Worm (Caenorhabditis elegans): ENCODE results near the gene W07A12.8.

Gene W07A12.8

ce11 chrII:9170851-9171250 is 5.2 kb upstream of the W07A12.8 start:
- TF ChIP-seq aly-2 (tag; optimal IDR thresholded peaks at IDR 0.05) (no peak), snpc-4 (tag; optimal IDR thresholded peaks at IDR 0.05) (no peak), sox-4 (tag; optimal IDR thresholded peaks at IDR 0.05) (no peak), efl-1 (optimal IDR thresholded peaks at IDR 0.05) (no peak), efl-1 (GFP tag; optimal IDR thresholded peaks at IDR 0.05 in 1 of 2) (no peak), nhr-71 (tag; optimal IDR thresholded peaks at IDR 0.05) (no peak), lin-15B (tag; optimal IDR thresholded peaks at IDR 0.05) (no peak), fkh-4 (tag; optimal IDR thresholded peaks at IDR 0.05; ENCODE audit: borderline replicate concordance) (no peak), irx-1 (tag; optimal IDR thresholded peaks at IDR 0.05) (no peak), aha-1 (tag; optimal IDR thresholded peaks at IDR 0.05) (no peak), tbx-2 (tag; optimal IDR thresholded peaks at IDR 0.05) (no peak), nhr-11 (tag; optimal IDR thresholded peaks at IDR 0.05) (no peak), nhr-76 (tag; optimal IDR thresholded peaks at IDR 0.05) (no peak), lin-13 (GFP tag; optimal IDR thresholded peaks at IDR 0.05) (no peak), nhr-85 (tag) (no peak), unc-86 (tag; optimal IDR thresholded peaks at IDR 0.05) (no peak)

ce11 chrII:9170048-9170447 is 4.4 kb upstream of the W07A12.8 start:
- TF ChIP-seq grh-1 (GFP tag; IDR thresholded peaks at IDR 0.05): no peak
- peak; percentile 66 for TF ChIP-seq aha-1 (tag; optimal IDR thresholded peaks at IDR 0.05)

- TF ChIP-seq lin-35 (GFP tag; optimal IDR thresholded peaks at IDR 0.05): peak; percentile 73 to 95
- no peak for TF ChIP-seq elt-2 (tag; optimal IDR thresholded peaks at IDR 0.05)
- TF ChIP-seq nhr-19 (GFP tag; conservative IDR thresholded peaks at IDR 0.05): no peak
- TF ChIP-seq ceh-90 (tag; optimal IDR thresholded peaks at IDR 0.05): no peak
- TF ChIP-seq rnt-1 (tag; optimal IDR thresholded peaks at IDR 0.05): peak; percentile 5
- TF ChIP-seq ztf-4 (tag; optimal IDR thresholded peaks at IDR 0.05): no peak
- TF ChIP-seq fkh-8 (tag; optimal IDR thresholded peaks at IDR 0.05): no peak
- no peak for TF ChIP-seq alr-1 (tag; optimal IDR thresholded peaks at IDR 0.05; ENCODE audit: borderline replicate concordance)
- TF ChIP-seq Y116A8C.19 (tag; optimal IDR thresholded peaks at IDR 0.05; ENCODE audit: borderline replicate concordance): no peak
- no peak for TF ChIP-seq vab-15 (tag; optimal IDR thresholded peaks at IDR 0.05)
- no peak for TF ChIP-seq hpl-2 (GFP tag; optimal IDR thresholded peaks at IDR 0.05)
- TF ChIP-seq nhr-76 (tag; optimal IDR thresholded peaks at IDR 0.05): no peak
- no peak for TF ChIP-seq nhr-77 (tag; optimal IDR thresholded peaks at IDR 0.05)
- TF ChIP-seq nhr-85 (tag): peak; percentile 49
- TF ChIP-seq ceh-88 (GFP tag; IDR thresholded peaks at IDR 0.05): no peak
- TF ChIP-seq snu-23 (GFP tag; optimal IDR thresholded peaks at IDR 0.05): peak; percentile 49
- peak in 1 of 3 experiments; percentile 26 for TF ChIP-seq ceh-82 (tag; optimal IDR thresholded peaks at IDR 0.05)
- TF ChIP-seq zip-4 (GFP tag; optimal IDR thresholded peaks at IDR 0.05): no peak
- TF ChIP-seq lin-39 (tag; optimal IDR thresholded peaks at IDR 0.05): no peak
- no peak for TF ChIP-seq ceh-63 (GFP tag; optimal IDR thresholded peaks at IDR 0.05)
- peak; percentile 31 for TF ChIP-seq F16B12.6 (tag; optimal IDR thresholded peaks at IDR 0.05)
- TF ChIP-seq efl-3 (GFP tag; optimal IDR thresholded peaks at IDR 0.05): no peak
- no peak for TF ChIP-seq ama-1 (optimal IDR thresholded peaks at IDR 0.05)
- peak; percentile 34 for TF ChIP-seq tbx-2 (tag; optimal IDR thresholded peaks at IDR 0.05)
- no peak for TF ChIP-seq ces-1 (GFP tag; optimal IDR thresholded peaks at IDR 0.05)
- no peak for TF ChIP-seq fos-1 (tag; optimal IDR thresholded peaks at IDR 0.05)
- TF ChIP-seq unc-98 (GFP tag; IDR thresholded peaks at IDR 0.05): no peak
- no peak for TF ChIP-seq nhr-11 (tag; optimal IDR thresholded peaks at IDR 0.05)
- no peak for TF ChIP-seq lir-3 (tag; optimal IDR thresholded peaks at IDR 0.05; ENCODE audit: poor library complexity)
- peak; percentile 23 for TF ChIP-seq lin-13 (GFP tag; optimal IDR thresholded peaks at IDR 0.05)
- TF ChIP-seq blmp-1 (tag; optimal IDR thresholded peaks at IDR 0.05): peak; percentile 33
- TF ChIP-seq isw-1 (GFP tag; IDR thresholded peaks at IDR 0.05): no peak
- no peak for TF ChIP-seq C34B4.2 (tag; optimal IDR thresholded peaks at IDR 0.05)
- peak; percentile 59 for TF ChIP-seq C16A3.4 (tag; optimal IDR thresholded peaks at IDR 0.05)
- no peak for TF ChIP-seq fkh-4 (tag; optimal IDR thresholded peaks at IDR 0.05; ENCODE audit: borderline replicate concordance)
- TF ChIP-seq zag-1 (tag; optimal IDR thresholded peaks at IDR 0.05): no peak
- TF ChIP-seq elt-3 (tag; optimal IDR thresholded peaks at IDR 0.05): peak in 1 of 6 experiments; percentile 14
- peak; percentile 26 for TF ChIP-seq skn-1 (tag; optimal IDR thresholded peaks at IDR 0.05)
- no peak for TF ChIP-seq unc-62 (GFP tag; optimal IDR thresholded peaks at IDR 0.05)
- TF ChIP-seq snpc-4 (tag; optimal IDR thresholded peaks at IDR 0.05): no peak
- no peak for TF ChIP-seq aha-1 (tag; optimal IDR thresholded peaks at IDR 0.05)
Observed at ce11 chrII:9169450-9169960, 3.9 kb upstream of the W07A12.8 start, which contains the start of gene dpl-1. Gene dpl-1 (plus strand): TSS chrII:9169910.
